Worm (Caenorhabditis elegans): Measurements from ENCODE around the gene mtm-3.

mtm-3 gene

DNA sequence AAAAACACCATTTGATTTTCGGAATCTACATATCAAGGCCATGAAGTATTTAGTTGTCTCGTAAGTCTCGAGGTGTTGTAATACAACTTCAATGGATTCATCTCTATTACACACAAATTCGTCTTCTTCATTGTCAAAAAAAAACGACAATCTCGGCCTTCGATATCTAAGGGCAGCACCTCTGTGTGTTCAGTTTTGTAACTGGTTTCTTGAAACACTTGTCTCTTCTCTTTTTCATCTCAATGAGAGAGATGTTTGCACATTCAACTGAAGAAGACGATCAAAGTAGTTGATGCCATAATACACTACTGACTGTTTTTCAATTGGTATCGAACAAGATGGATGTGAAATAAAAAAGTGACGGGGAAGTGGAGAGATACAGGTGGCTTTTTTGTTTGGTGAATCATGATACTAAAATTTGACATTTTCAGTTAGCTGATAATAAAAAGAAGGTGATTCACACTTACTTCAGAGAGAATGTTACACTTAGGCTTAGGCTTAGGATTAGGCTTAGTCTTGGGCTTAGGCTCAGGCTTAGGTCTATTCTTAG, 11.2 kb upstream of the mtm-3 start:
- no peak for TF ChIP-seq pes-1 (GFP tag; IDR thresholded peaks at IDR 0.05)
- TF ChIP-seq aly-1 (tag; optimal IDR thresholded peaks at IDR 0.05) = no peak
- peak; percentile 59 for TF ChIP-seq ceh-36 (tag; optimal IDR thresholded peaks at IDR 0.05)
- TF ChIP-seq hnd-1 (tag; optimal IDR thresholded peaks at IDR 0.05) = no peak
- TF ChIP-seq flt-1 (GFP tag; IDR thresholded peaks at IDR 0.05) = no peak

DNA sequence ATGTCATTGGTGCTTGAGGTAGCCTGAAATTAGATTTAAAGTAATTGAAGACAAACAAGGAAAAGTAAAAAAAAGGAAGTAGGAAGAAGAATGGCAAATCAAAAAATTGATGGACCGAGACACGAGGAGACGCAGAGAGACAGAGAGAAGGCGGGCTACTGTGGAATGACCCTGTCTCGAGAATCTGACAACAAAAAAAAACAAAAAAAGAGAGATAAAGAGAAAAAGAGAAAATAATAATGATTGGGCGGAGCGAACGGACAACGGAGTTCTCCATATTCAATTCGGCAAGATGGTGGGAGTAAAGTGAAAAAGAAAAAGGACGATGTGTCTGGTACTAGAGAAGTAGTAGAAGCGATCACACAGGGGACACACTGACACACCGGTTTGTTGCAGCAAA, 8.7 kb upstream of the mtm-3 start, which contains the start of gene toh-1:
TSS of gene toh-1 (minus strand) at position 23 of the 400 bp plus-strand sequence.
- TF ChIP-seq tbx-11 (GFP tag; IDR thresholded peaks at IDR 0.05) = no peak

DNA sequence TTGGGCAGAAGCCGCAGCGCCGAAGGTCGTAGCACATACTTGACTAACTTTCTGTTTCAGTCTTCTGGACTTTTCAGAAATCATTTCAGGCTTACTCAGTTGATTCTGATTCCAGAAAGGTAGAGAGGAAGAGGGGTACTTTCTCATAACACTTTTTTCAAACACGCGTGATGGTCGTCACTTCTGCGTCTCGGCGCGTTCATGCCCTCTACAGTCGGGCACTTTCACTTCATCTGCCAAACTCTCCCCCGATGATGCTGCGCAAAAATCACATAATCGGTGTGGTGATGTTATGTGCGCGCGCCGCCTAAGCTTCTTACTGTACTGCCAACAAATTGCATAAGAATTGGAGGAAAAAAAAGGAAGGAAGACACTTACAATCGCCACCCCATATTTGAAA, 7.3 kb upstream of the mtm-3 start:
- TF ChIP-seq aly-1 (tag; optimal IDR thresholded peaks at IDR 0.05) (no peak), hmg-4 (GFP tag; optimal IDR thresholded peaks at IDR 0.05) (no peak), B0310.2 (tag; optimal IDR thresholded peaks at IDR 0.05) (no peak), ceh-36 (tag; optimal IDR thresholded peaks at IDR 0.05) (no peak), ets-7 (tag; optimal IDR thresholded peaks at IDR 0.05) (no peak), tra-4 (tag; optimal IDR thresholded peaks at IDR 0.05) (no peak), scrt-1 (GFP tag; IDR thresholded peaks at IDR 0.05) (no peak), hmbx-1 (tag; optimal IDR thresholded peaks at IDR 0.05) (no peak)

DNA sequence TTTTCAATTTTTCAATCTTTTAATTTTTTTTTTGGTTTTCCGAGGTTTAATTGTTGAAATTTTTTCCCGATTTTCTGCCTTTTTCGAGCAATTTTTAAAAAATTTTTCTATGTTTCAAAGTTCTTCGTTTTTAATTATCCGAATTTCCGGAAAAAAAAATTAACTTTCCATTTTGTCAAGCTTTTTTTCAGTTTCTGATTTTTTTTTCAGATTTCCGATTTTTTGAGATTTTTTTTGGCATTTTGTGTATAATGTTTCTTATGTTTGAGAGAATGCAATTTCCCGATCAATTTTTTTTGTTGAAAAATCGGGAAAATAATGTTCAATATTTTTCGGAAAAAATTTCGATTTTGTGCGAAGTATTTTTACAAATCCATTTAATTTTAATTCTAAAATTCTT, 6.6 kb upstream of the mtm-3 start:
- TF ChIP-seq ceh-36 (tag; optimal IDR thresholded peaks at IDR 0.05) (no peak), pes-1 (GFP tag; IDR thresholded peaks at IDR 0.05) (no peak), aly-1 (tag; optimal IDR thresholded peaks at IDR 0.05) (no peak), B0310.2 (tag; optimal IDR thresholded peaks at IDR 0.05) (no peak), tbx-11 (GFP tag; IDR thresholded peaks at IDR 0.05) (no peak), ama-1 (optimal IDR thresholded peaks at IDR 0.05) (no peak), hnd-1 (tag; optimal IDR thresholded peaks at IDR 0.05) (no peak), F13C5.2 (tag; optimal IDR thresholded peaks at IDR 0.05) (no peak), tra-4 (tag; optimal IDR thresholded peaks at IDR 0.05) (no peak), hmbx-1 (tag; optimal IDR thresholded peaks at IDR 0.05) (no peak), sea-1 (GFP tag; conservative IDR thresholded peaks at IDR 0.05) (no peak)

DNA sequence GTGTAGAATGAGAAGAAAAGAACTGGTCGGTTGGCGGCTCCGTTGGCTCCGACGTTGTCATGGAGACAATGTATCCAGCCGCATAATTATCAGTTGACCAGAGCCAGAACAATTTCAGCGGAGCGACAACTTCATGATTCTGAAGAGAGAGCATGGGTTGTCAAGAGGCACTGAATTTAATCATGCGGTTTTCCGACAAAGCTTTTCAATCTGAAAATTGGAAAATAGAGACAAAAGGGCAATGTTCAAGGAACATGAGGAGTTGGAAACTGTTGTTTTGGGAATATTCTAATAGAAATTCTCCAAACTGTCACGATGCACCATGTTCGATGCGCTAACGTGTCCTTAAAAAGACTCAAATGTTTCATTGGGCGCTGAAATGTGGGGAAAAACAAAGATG, 4.2 kb upstream of the mtm-3 start, which contains the start of gene xbx-5:
TSS of gene xbx-5 (minus strand) at position 56 of the 400 bp plus-strand sequence.
- TF ChIP-seq pes-1 (GFP tag; IDR thresholded peaks at IDR 0.05) (no peak), ama-1 (optimal IDR thresholded peaks at IDR 0.05) (no peak), aly-1 (tag; optimal IDR thresholded peaks at IDR 0.05) (no peak), tra-4 (tag; optimal IDR thresholded peaks at IDR 0.05) (no peak), sea-1 (GFP tag; conservative IDR thresholded peaks at IDR 0.05) (no peak), ets-7 (tag; optimal IDR thresholded peaks at IDR 0.05) (no peak), hmg-4 (GFP tag; optimal IDR thresholded peaks at IDR 0.05) (no peak), ceh-13 (GFP tag; optimal IDR thresholded peaks at IDR 0.05) (no peak), tbx-11 (GFP tag; IDR thresholded peaks at IDR 0.05) (no peak), tbx-37 (GFP tag; conservative IDR thresholded peaks at IDR 0.05) (no peak), B0310.2 (tag; optimal IDR thresholded peaks at IDR 0.05) (no peak), F13C5.2 (tag; optimal IDR thresholded peaks at IDR 0.05) (no peak), ceh-36 (tag; optimal IDR thresholded peaks at IDR 0.05) (no peak), flt-1 (GFP tag; IDR thresholded peaks at IDR 0.05) (no peak), hnd-1 (tag; optimal IDR thresholded peaks at IDR 0.05) (no peak), hmbx-1 (tag; optimal IDR thresholded peaks at IDR 0.05) (no peak)

DNA sequence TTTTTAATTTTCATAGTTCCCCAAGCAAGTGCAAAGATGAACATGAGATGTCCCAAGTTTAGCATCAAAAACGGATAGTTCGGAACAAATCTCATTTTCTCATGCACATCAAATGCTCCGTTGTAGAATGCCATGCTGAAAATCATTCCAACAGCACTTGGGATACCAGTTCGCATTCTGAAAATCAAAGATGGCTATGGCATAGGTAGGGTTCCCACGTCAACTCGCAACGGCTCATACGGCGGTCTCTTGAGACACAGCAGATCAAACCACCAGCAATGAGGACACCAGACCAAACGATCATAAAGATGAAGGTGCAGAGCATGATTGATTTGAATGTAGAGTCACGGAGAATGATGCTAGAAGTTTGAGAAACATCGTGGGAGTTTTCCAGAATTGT, 2.8 kb upstream of the mtm-3 start:
- TF ChIP-seq ceh-36 (tag; optimal IDR thresholded peaks at IDR 0.05) (no peak), tra-4 (tag; optimal IDR thresholded peaks at IDR 0.05) (no peak), hnd-1 (tag; optimal IDR thresholded peaks at IDR 0.05) (no peak), pes-1 (GFP tag; IDR thresholded peaks at IDR 0.05) (no peak), ama-1 (optimal IDR thresholded peaks at IDR 0.05) (no peak), aly-1 (tag; optimal IDR thresholded peaks at IDR 0.05) (no peak), ets-7 (tag; optimal IDR thresholded peaks at IDR 0.05) (no peak), ceh-13 (GFP tag; optimal IDR thresholded peaks at IDR 0.05) (no peak), tbx-11 (GFP tag; IDR thresholded peaks at IDR 0.05) (no peak), sea-1 (GFP tag; conservative IDR thresholded peaks at IDR 0.05) (no peak), hmbx-1 (tag; optimal IDR thresholded peaks at IDR 0.05) (no peak), scrt-1 (GFP tag; IDR thresholded peaks at IDR 0.05) (no peak)

ce11 chrIII:3801379-3801894, 1.2 kb upstream of the mtm-3 start:
- TF ChIP-seq F13C5.2 (tag; optimal IDR thresholded peaks at IDR 0.05) (peak; percentile 66), hmg-4 (GFP tag; optimal IDR thresholded peaks at IDR 0.05) (peak; percentile 84), aly-1 (tag; optimal IDR thresholded peaks at IDR 0.05) (no peak), tra-4 (tag; optimal IDR thresholded peaks at IDR 0.05) (no peak), hmbx-1 (tag; optimal IDR thresholded peaks at IDR 0.05) (no peak), ama-1 (optimal IDR thresholded peaks at IDR 0.05) (no peak), tbx-37 (GFP tag; conservative IDR thresholded peaks at IDR 0.05) (no peak), sea-1 (GFP tag; conservative IDR thresholded peaks at IDR 0.05) (no peak), ceh-36 (tag; optimal IDR thresholded peaks at IDR 0.05) (peak; percentile 55), pes-1 (GFP tag; IDR thresholded peaks at IDR 0.05) (peak; percentile 43)

DNA sequence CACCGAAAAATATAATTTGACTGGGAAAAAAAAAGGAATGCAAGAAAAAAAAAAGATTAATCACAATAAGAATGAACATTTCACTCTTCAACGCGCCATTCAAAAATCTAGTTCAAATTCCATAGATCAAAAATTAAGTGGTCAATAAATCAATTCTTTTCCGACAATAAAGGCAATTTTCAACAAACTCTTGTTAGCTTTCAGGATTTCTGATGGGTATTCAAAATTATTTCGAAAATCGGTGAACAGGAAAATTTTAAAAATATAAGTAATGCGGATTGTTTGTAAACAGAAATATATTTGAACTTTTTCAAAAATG, 626 bp upstream of the mtm-3 start:
- TF ChIP-seq hnd-1 (tag; optimal IDR thresholded peaks at IDR 0.05) = no peak
- no peak for TF ChIP-seq scrt-1 (GFP tag; IDR thresholded peaks at IDR 0.05)
- no peak for TF ChIP-seq ama-1 (optimal IDR thresholded peaks at IDR 0.05)
- TF ChIP-seq hmbx-1 (tag; optimal IDR thresholded peaks at IDR 0.05) = no peak
- TF ChIP-seq tra-4 (tag; optimal IDR thresholded peaks at IDR 0.05) = no peak
- TF ChIP-seq sea-1 (GFP tag; conservative IDR thresholded peaks at IDR 0.05) = no peak
- no peak for TF ChIP-seq flt-1 (GFP tag; IDR thresholded peaks at IDR 0.05)
- TF ChIP-seq aly-1 (tag; optimal IDR thresholded peaks at IDR 0.05) = no peak
- TF ChIP-seq B0310.2 (tag; optimal IDR thresholded peaks at IDR 0.05) = no peak
- TF ChIP-seq ceh-13 (GFP tag; optimal IDR thresholded peaks at IDR 0.05) = no peak
- TF ChIP-seq pes-1 (GFP tag; IDR thresholded peaks at IDR 0.05) = no peak
- TF ChIP-seq hmg-4 (GFP tag; optimal IDR thresholded peaks at IDR 0.05) = no peak
- TF ChIP-seq F13C5.2 (tag; optimal IDR thresholded peaks at IDR 0.05) = no peak
- no peak for TF ChIP-seq ets-7 (tag; optimal IDR thresholded peaks at IDR 0.05)
- TF ChIP-seq ceh-36 (tag; optimal IDR thresholded peaks at IDR 0.05) = no peak
- TF ChIP-seq tbx-37 (GFP tag; conservative IDR thresholded peaks at IDR 0.05) = no peak
- no peak for TF ChIP-seq tbx-11 (GFP tag; IDR thresholded peaks at IDR 0.05)

All from whole organism, early embryonic.